Fruit fly (Drosophila melanogaster) whole organism, adult: ENCODE data around the gene CG8757.

Source experiments
- CG12768 ChIP-seq: fragments of 200-800 bp; sonication (Bioruptor generic); optimal IDR thresholded peaks from 2 replicates; lab custom pipeline; 2017; ENCODE audit warnings: missing biosample characterization, missing genetic modification characterization, mild to moderate bottlenecking, moderate library complexity, missing genetic modification reagents
- CG1620 ChIP-seq: fragments of 200-800 bp; sonication (Bioruptor generic); optimal IDR thresholded peaks from 2 replicates; lab custom pipeline; 2016; ENCODE audit warnings: missing biosample characterization, missing genetic modification characterization
- CG5204 ChIP-seq: fragments of 200-800 bp; sonication (Bioruptor generic); optimal IDR thresholded peaks from 2 replicates; lab custom pipeline; 2016; ENCODE audit warnings: missing biosample characterization, missing genetic modification characterization
- CG7045 ChIP-seq: fragments of 200-800 bp; sonication (Bioruptor generic); optimal IDR thresholded peaks from 2 replicates; lab custom pipeline; 2017; ENCODE audit warnings: missing biosample characterization, mild to moderate bottlenecking, missing genetic modification characterization
- Crg-1 ChIP-seq: fragments of 200-800 bp; sonication (Bioruptor generic); optimal IDR thresholded peaks from 2 replicates; lab custom pipeline; 2016; ENCODE audit warnings: missing biosample characterization, missing genetic modification characterization
- Hr96 ChIP-seq: fragments of 200-800 bp; sonication (Bioruptor generic); optimal IDR thresholded peaks from 2 replicates; lab custom pipeline; 2016; ENCODE audit warnings: missing biosample characterization, missing genetic modification characterization
- bab1 ChIP-seq: fragments of 200-800 bp; sonication (Bioruptor generic); optimal IDR thresholded peaks from 3 replicates; lab custom pipeline; 2019; ENCODE audit warnings: missing biosample characterization, mild to moderate bottlenecking, missing genetic modification characterization, moderate library complexity
- cic ChIP-seq: fragments of 200-800 bp; sonication (Bioruptor generic); optimal IDR thresholded peaks from 2 replicates; lab custom pipeline; 2017; ENCODE audit warnings: missing biosample characterization, mild to moderate bottlenecking, missing genetic modification characterization, moderate library complexity
- kay ChIP-seq: fragments of 200-800 bp; sonication (Bioruptor generic); peaks from one replicate; lab custom pipeline; 2016; ENCODE audit warnings: missing biosample characterization, missing genetic modification characterization, borderline replicate concordance
- tj ChIP-seq: fragments of 200-800 bp; sonication (Bioruptor generic); optimal IDR thresholded peaks from 3 replicates; lab custom pipeline; 2017; ENCODE audit warnings: missing biosample characterization, mild to moderate bottlenecking, missing genetic modification characterization, moderate library complexity

DNA sequence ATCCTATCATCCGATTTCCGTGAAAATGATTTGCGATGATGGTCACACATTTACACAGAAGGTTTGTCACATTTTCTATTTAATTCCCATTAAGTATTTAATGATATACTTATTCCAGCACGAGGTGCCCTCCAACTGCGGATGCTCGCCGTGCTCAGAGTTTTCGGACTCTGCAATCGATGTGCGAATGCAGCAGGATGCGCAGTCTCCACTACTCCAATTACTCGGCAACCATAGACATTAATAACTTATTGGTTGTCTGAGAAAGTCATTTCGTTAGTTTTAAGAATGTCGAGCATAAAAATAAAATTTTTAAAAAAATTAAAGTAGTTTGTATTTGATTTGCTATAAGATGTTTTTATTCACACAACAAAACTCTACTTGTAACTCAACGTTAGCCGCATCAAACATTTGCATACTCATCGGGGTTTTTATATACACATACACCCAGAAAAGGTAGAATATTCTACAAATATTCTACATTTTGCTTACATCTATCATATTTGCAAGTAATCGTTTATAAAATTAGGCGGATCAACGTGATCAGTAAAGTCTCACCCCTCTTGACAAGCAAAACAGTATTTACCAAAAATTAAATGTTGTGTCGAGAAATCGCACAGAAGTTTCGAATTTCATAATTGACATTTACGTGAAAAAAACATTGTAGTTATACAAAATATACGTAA lies 17.8 kb upstream of the CG8757 start:
- TF ChIP-seq CG1620 (GFP tag; lab: Kevin White, UChicago) (no peak), kay (no peak), cic (GFP tag; lab: Kevin White, UChicago) (no peak), CG5204 (GFP tag; lab: Kevin White, UChicago) (no peak), CG12768 (GFP tag; lab: Kevin White, UChicago) (no peak), Hr96 (no peak), Crg-1 (no peak), bab1 (no peak), tj (no peak), CG7045 (GFP tag; lab: Kevin White, UChicago) (no peak)
